Worm (Caenorhabditis elegans) whole organism, L2 larva: Measurements from ENCODE around the gene R10D12.8.

ENCODE experiments used
- R02D3.7 ChIP-seq: fragments of 150-350 bp; optimal IDR thresholded peaks from 2 replicates; lab custom pipeline; 2014; ENCODE audit warnings: missing biosample characterization, missing genetic modification characterization
- ama-1 ChIP-seq: fragments of 150-350 bp; optimal IDR thresholded peaks from 2 replicates; lab custom pipeline; 2018; ENCODE audit warnings: inconsistent platforms
- blmp-1 ChIP-seq: sonication (generic microtip); optimal IDR thresholded peaks from 2 replicates; lab custom pipeline; 2017; ENCODE audit warnings: missing genetic modification characterization, mild to moderate bottlenecking, missing compliant biosample characterization, antibody characterized with exemption, moderate library complexity; ENCODE audit not compliant: insufficient read depth
- ceh-82 ChIP-seq: fragments of 150-350 bp; optimal IDR thresholded peaks from 2 replicates; lab custom pipeline; 2014; ENCODE audit warnings: missing biosample characterization, missing genetic modification characterization
- elt-3 ChIP-seq: sonication (generic microtip); optimal IDR thresholded peaks from 2 replicates; lab custom pipeline; 2017; ENCODE audit warnings: missing biosample characterization, missing genetic modification characterization
- lin-39 ChIP-seq: fragments of 150-350 bp; optimal IDR thresholded peaks from 2 replicates; lab custom pipeline; 2014; ENCODE audit warnings: missing biosample characterization, missing genetic modification reagents, missing genetic modification characterization
- lsy-2 ChIP-seq, 2 experiments: fragments of 150-350 bp in 1 of 2; sonication (generic microtip) in 1 of 2; optimal IDR thresholded peaks; 2 replicates each; lab custom pipeline; 2014 to 2017; ENCODE audit warnings: missing biosample characterization in 2 of 2, missing genetic modification characterization in 2 of 2
- nhr-11 ChIP-seq: fragments of 150-350 bp; optimal IDR thresholded peaks from 2 replicates; lab custom pipeline; 2014; ENCODE audit warnings: missing biosample characterization, missing genetic modification characterization
- nhr-237 ChIP-seq: fragments of 150-350 bp; optimal IDR thresholded peaks from 2 replicates; lab custom pipeline; 2014; ENCODE audit warnings: missing biosample characterization, missing genetic modification characterization
- unc-62 ChIP-seq: fragments of 150-350 bp; optimal IDR thresholded peaks from 2 replicates; lab custom pipeline; 2014; ENCODE audit warnings: missing biosample characterization, missing genetic modification reagents, missing genetic modification characterization
- ztf-11 ChIP-seq: sonication (generic microtip); optimal IDR thresholded peaks from 2 replicates; lab custom pipeline; 2017; ENCODE audit warnings: missing biosample characterization, missing genetic modification characterization
- ztf-4 ChIP-seq: fragments of 150-350 bp; optimal IDR thresholded peaks from 2 replicates; lab custom pipeline; 2014; ENCODE audit warnings: missing biosample characterization, missing genetic modification characterization

ce11 chrV:13936850-13937249, 16.2 kb downstream of the R10D12.8 start, which contains the start of gene srw-145:
- TF ChIP-seq ztf-4 (tag; lab: Kevin White, UChicago) (no peak), lsy-2 (tag; optimal IDR thresholded peaks at IDR 0.05; lab: Kevin White, UChicago) (no peak), nhr-237 (tag; lab: Kevin White, UChicago) (no peak), elt-3 (tag; lab: Kevin White, UChicago) (no peak), ztf-11 (tag; lab: Kevin White, UChicago) (no peak), nhr-11 (tag; lab: Kevin White, UChicago) (no peak), unc-62 (GFP tag; lab: Kevin White, UChicago) (no peak), R02D3.7 (tag; lab: Kevin White, UChicago) (no peak), ama-1 (lab: Kevin White, UChicago) (no peak), lin-39 (tag; lab: Kevin White, UChicago) (no peak), blmp-1 (tag; lab: Kevin White, UChicago) (no peak), ceh-82 (no peak)
